Worm (Caenorhabditis elegans): ENCODE results near the gene F57F4.2.

Gene F57F4.2

ce11 chrV:6389634-6390033 is at the start of gene F57F4.2:
Gene F57F4.2, minus strand, starts transcription at chrV:6389734.
- no peak for TF ChIP-seq K02D7.2 (tag; optimal IDR thresholded peaks at IDR 0.05)
- no peak for TF ChIP-seq ceh-6 (GFP tag; optimal IDR thresholded peaks at IDR 0.05)
- TF ChIP-seq Y22D7AL.16 (tag; optimal IDR thresholded peaks at IDR 0.05), result no peak
- TF ChIP-seq ceh-24 (tag; optimal IDR thresholded peaks at IDR 0.05), result no peak
- TF ChIP-seq hlh-8 (tag; optimal IDR thresholded peaks at IDR 0.05), result no peak
- no peak for TF ChIP-seq dmd-4 (tag; optimal IDR thresholded peaks at IDR 0.05; ENCODE audit: borderline replicate concordance)
- no peak for TF ChIP-seq tbx-2 (tag; optimal IDR thresholded peaks at IDR 0.05)
- no peak for TF ChIP-seq pqm-1 (tag; optimal IDR thresholded peaks at IDR 0.05)
- no peak for TF ChIP-seq rnt-1 (tag; optimal IDR thresholded peaks at IDR 0.05)
- TF ChIP-seq ceh-45 (GFP tag; IDR thresholded peaks at IDR 0.05), result no peak
- TF ChIP-seq che-1 (tag; optimal IDR thresholded peaks at IDR 0.05), result no peak
- TF ChIP-seq T23F11.4 (GFP tag; optimal IDR thresholded peaks at IDR 0.05), result no peak
- TF ChIP-seq hlh-13 (GFP tag; optimal IDR thresholded peaks at IDR 0.05), result no peak
- no peak for TF ChIP-seq ttx-3 (tag; optimal IDR thresholded peaks at IDR 0.05)
- no peak for TF ChIP-seq zip-5 (tag; optimal IDR thresholded peaks at IDR 0.05)
- TF ChIP-seq nhr-232 (tag; optimal IDR thresholded peaks at IDR 0.05), result no peak
- TF ChIP-seq elt-2 (tag; optimal IDR thresholded peaks at IDR 0.05), result no peak
- TF ChIP-seq pax-1 (tag; optimal IDR thresholded peaks at IDR 0.05), result no peak
- TF ChIP-seq ceh-34 (tag; optimal IDR thresholded peaks at IDR 0.05), result no peak
- TF ChIP-seq F13H6.1 (tag; optimal IDR thresholded peaks at IDR 0.05), result no peak

ce11 chrV:6438601-6439000 is 49.1 kb upstream of the F57F4.2 start, which contains the start of gene T05H4.4:
Gene T05H4.4, plus strand, starts transcription at chrV:6438901.
- TF ChIP-seq ceh-2 (tag; optimal IDR thresholded peaks at IDR 0.05) (no peak), odd-2 (tag; optimal IDR thresholded peaks at IDR 0.05) (no peak), hlh-6 (tag; optimal IDR thresholded peaks at IDR 0.05) (no peak), nfya-1 (tag; optimal IDR thresholded peaks at IDR 0.05) (no peak), ref-2 (tag; optimal IDR thresholded peaks at IDR 0.05) (no peak), T23F11.4 (GFP tag; optimal IDR thresholded peaks at IDR 0.05) (no peak), ceh-14 (tag; optimal IDR thresholded peaks at IDR 0.05) (no peak), sdc-2 (tag; optimal IDR thresholded peaks at IDR 0.05) (no peak), ceh-48 (tag; optimal IDR thresholded peaks at IDR 0.05) (no peak), K09A11.1 (tag; optimal IDR thresholded peaks at IDR 0.05; ENCODE audit: insufficient read depth) (no peak), Y22D7AL.16 (tag; optimal IDR thresholded peaks at IDR 0.05) (no peak), ahr-1 (tag; optimal IDR thresholded peaks at IDR 0.05) (no peak), lim-6 (tag; optimal IDR thresholded peaks at IDR 0.05) (no peak), ceh-22 (tag; optimal IDR thresholded peaks at IDR 0.05) (no peak), gmeb-2 (tag; optimal IDR thresholded peaks at IDR 0.05) (no peak)

- TF ChIP-seq fkh-10 (GFP tag; optimal IDR thresholded peaks at IDR 0.05) (no peak), che-1 (tag; optimal IDR thresholded peaks at IDR 0.05) (no peak), fkh-6 (tag; optimal IDR thresholded peaks at IDR 0.05) (no peak), ceh-48 (tag; optimal IDR thresholded peaks at IDR 0.05) (no peak)
Observed at ce11 chrV:6436332-6436731, 46.8 kb upstream of the F57F4.2 start, which contains the start of gene hpo-19. Gene hpo-19, plus strand, starts transcription at chrV:6436645.

- TF ChIP-seq hlh-8 (tag; optimal IDR thresholded peaks at IDR 0.05) (peak; percentile 15), pag-3 (tag; optimal IDR thresholded peaks at IDR 0.05; ENCODE audit: borderline replicate concordance) (no peak), ceh-31 (tag; optimal IDR thresholded peaks at IDR 0.05) (peak; percentile 74), ceh-2 (tag; optimal IDR thresholded peaks at IDR 0.05) (peak; percentile 67), unc-42 (tag; optimal IDR thresholded peaks at IDR 0.05) (peak; percentile 35), nfya-1 (tag; optimal IDR thresholded peaks at IDR 0.05) (peak; percentile 8), ref-2 (tag; optimal IDR thresholded peaks at IDR 0.05) (peak; percentile 7), ets-4 (tag; optimal IDR thresholded peaks at IDR 0.05) (peak; percentile 53), tbx-7 (tag; optimal IDR thresholded peaks at IDR 0.05) (peak; percentile 7), C08G9.2 (tag; optimal IDR thresholded peaks at IDR 0.05) (peak; percentile 80), Y22D7AL.16 (tag; optimal IDR thresholded peaks at IDR 0.05) (no peak), tbx-2 (tag; optimal IDR thresholded peaks at IDR 0.05) (peak; percentile 68), ceh-18 (tag; optimal IDR thresholded peaks at IDR 0.05) (no peak), dve-1 (tag; optimal IDR thresholded peaks at IDR 0.05) (no peak), ceh-30 (tag; optimal IDR thresholded peaks at IDR 0.05) (no peak)
Observed at ce11 chrV:6433446-6434178, 44.1 kb upstream of the F57F4.2 start, which contains the start of the genes gad-1 and erfa-1. Gene gad-1, minus strand, starts transcription at chrV:6433496. Gene erfa-1, plus strand, starts transcription at chrV:6434128.

Measured in whole organism, late embryonic.